Fruit fly (Drosophila melanogaster): ENCODE data around the gene Afti.

Afti gene

DNA sequence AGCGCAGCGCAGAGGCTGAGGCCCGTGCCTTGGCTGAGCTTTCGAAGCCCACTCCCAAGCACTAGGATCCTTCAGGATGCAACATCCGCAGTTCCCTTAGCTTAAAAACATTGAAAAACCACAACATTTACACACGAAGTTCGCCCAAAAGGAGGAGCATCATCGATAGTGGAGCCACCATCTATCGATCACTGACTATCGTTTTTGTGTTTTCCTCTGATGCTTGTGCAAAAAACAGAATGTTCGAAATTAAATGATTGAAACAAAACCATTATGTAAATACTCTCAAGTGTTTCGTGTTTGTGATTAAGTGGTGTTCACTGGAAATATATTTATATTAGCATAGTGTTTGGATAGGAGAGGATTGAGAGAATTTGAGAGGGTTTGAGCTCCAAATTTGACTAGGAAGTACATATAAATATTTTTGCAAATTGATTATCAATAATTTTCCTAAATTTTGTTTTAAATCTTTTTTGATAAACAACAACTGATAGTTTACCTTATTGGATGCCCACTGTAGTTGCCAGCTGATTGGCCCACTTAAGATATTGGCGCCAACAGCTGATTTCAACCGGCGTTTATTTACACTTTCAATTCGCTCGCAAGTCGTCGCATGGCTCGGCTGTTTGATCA lies 1.1 kb upstream of the Afti start, which contains the start of gene spn-B (continued):
- TF ChIP-seq vvl (GFP tag; IDR thresholded peaks at IDR 0.05) (peak; percentile 89), CG12236 (GFP tag; optimal IDR thresholded peaks at IDR 0.05) (peak; percentile 35), CG43689 (GFP tag; IDR thresholded peaks at IDR 0.05) (no peak), Awh (GFP tag; IDR thresholded peaks at IDR 0.05) (no peak), cato (GFP tag; optimal IDR thresholded peaks at IDR 0.05; ENCODE audit: borderline replicate concordance) (peak; percentile 49), jumu (GFP tag; optimal IDR thresholded peaks at IDR 0.05) (peak; percentile 43), sens (GFP tag) (peak; percentile 98), sd (tag; optimal IDR thresholded peaks at IDR 0.05) (peak; percentile 29), CoRest (tag; optimal IDR thresholded peaks at IDR 0.05) (peak; percentile 80), CG11723 (GFP tag; optimal IDR thresholded peaks at IDR 0.05) (peak; percentile 53), Sry-β (GFP tag; optimal IDR thresholded peaks at IDR 0.05) (no peak), hb (GFP tag; IDR thresholded peaks at IDR 0.05; ENCODE audit: partially characterized antibody) (no peak), Dip2 (GFP tag; IDR thresholded peaks at IDR 0.05) (no peak), MESR4 (GFP tag; optimal IDR thresholded peaks at IDR 0.05) (no peak), Dip3 (GFP tag; optimal IDR thresholded peaks at IDR 0.05) (peak; percentile 62), chinmo (GFP tag; IDR thresholded peaks at IDR 0.05; ENCODE audit: partially characterized antibody) (no peak), exex (tag; optimal IDR thresholded peaks at IDR 0.05) (peak; percentile 40), CG8290 (GFP tag; optimal IDR thresholded peaks at IDR 0.05) (peak; percentile 88), CG8290 (tag; optimal IDR thresholded peaks at IDR 0.05) (peak; percentile 38 to 50), nerfin-2 (GFP tag; IDR thresholded peaks at IDR 0.05; ENCODE audit: partially characterized antibody) (no peak), NK7.1 (GFP tag; optimal IDR thresholded peaks at IDR 0.05) (peak; percentile 84), danr (GFP tag; IDR thresholded peaks at IDR 0.05) (no peak), Xbp1 (GFP tag; optimal IDR thresholded peaks at IDR 0.05) (peak; percentile 78), CG32767 (GFP tag; IDR thresholded peaks at IDR 0.05) (peak; percentile 58), ro (GFP tag; IDR thresholded peaks at IDR 0.05) (no peak), CG11085 (GFP tag; IDR thresholded peaks at IDR 0.05) (0 out of 2 replicates have a peak, but pooled peaks have one; percentile 50), zf30C (GFP tag; optimal IDR thresholded peaks at IDR 0.05) (no peak), sqz (GFP tag; optimal IDR thresholded peaks at IDR 0.05) (peak; percentile 73), sna (GFP tag; IDR thresholded peaks at IDR 0.05; ENCODE audit: partially characterized antibody) (peak; percentile 36; the same call in 1 of the 2 replicates), abd-A (tag; optimal IDR thresholded peaks at IDR 0.05) (no peak), phol (tag; optimal IDR thresholded peaks at IDR 0.05) (peak; percentile 81), HLH4C (GFP tag; IDR thresholded peaks at IDR 0.05; ENCODE audit: partially characterized antibody) (no peak; the same call in 1 of the 3 replicates), caup (GFP tag; optimal IDR thresholded peaks at IDR 0.05; ENCODE audit: severe bottlenecking) (peak; percentile 76), crol (GFP tag; IDR thresholded peaks at IDR 0.05) (no peak), ci (GFP tag; IDR thresholded peaks at IDR 0.05) (peak; percentile 85), ac (GFP tag; optimal IDR thresholded peaks at IDR 0.05) (peak; percentile 26), CG11695 (GFP tag; IDR thresholded peaks at IDR 0.05) (peak; percentile 78), CHES-1-like (GFP tag; optimal IDR thresholded peaks at IDR 0.05) (no peak), Blimp-1 (GFP tag; optimal IDR thresholded peaks at IDR 0.05) (peak; percentile 78), br (optimal IDR thresholded peaks at IDR 0.05) (no peak), psq (GFP tag; optimal IDR thresholded peaks at IDR 0.05) (no peak), tgo (GFP tag; IDR thresholded peaks at IDR 0.05) (peak; percentile 73), CG12104 (GFP tag; optimal IDR thresholded peaks at IDR 0.05) (peak; percentile 61), CG14965 (GFP tag; optimal IDR thresholded peaks at IDR 0.05; ENCODE audit: borderline replicate concordance) (no peak), CG9876 (GFP tag; optimal IDR thresholded peaks at IDR 0.05) (no peak), CG10979 (tag; optimal IDR thresholded peaks at IDR 0.05) (peak; percentile 80), zfh2 (GFP tag; optimal IDR thresholded peaks at IDR 0.05) (peak; percentile 53), CG11093 (GFP tag; IDR thresholded peaks at IDR 0.05) (peak; percentile 66; the same call in 2 of the 3 replicates), Opbp (GFP tag; IDR thresholded peaks at IDR 0.05; ENCODE audit: partially characterized antibody) (peak; percentile 49; the same call in 1 of the 3 replicates), Atf3 (GFP tag; optimal IDR thresholded peaks at IDR 0.05) (no peak)

Data from whole organism, embryonic.